Worm (Caenorhabditis elegans): ENCODE data around the gene cyp-13A5.

ce11 chrII:9793197-9793596 is 7.0 kb downstream of the cyp-13A5 start, which contains the start of gene cyp-13A3:
- TF ChIP-seq snpc-4 (tag; optimal IDR thresholded peaks at IDR 0.05) = no peak
- TF ChIP-seq nhr-12 (tag; optimal IDR thresholded peaks at IDR 0.05) = no peak
- no peak for TF ChIP-seq lin-13 (tag; optimal IDR thresholded peaks at IDR 0.05)
- TF ChIP-seq nhr-76 (tag; optimal IDR thresholded peaks at IDR 0.05) = no peak
- no peak for TF ChIP-seq lsy-2 (tag; optimal IDR thresholded peaks at IDR 0.05)
- TF ChIP-seq hlh-1 (tag; optimal IDR thresholded peaks at IDR 0.05) = no peak
- TF ChIP-seq elt-1 (tag; optimal IDR thresholded peaks at IDR 0.05; ENCODE audit: borderline replicate concordance, insufficient read depth) = no peak
- no peak for TF ChIP-seq pha-4 (tag; optimal IDR thresholded peaks at IDR 0.05)
- TF ChIP-seq drap-1 (GFP tag; optimal IDR thresholded peaks at IDR 0.05) = no peak
- no peak for TF ChIP-seq unc-39 (tag; optimal IDR thresholded peaks at IDR 0.05)
- no peak for TF ChIP-seq elt-3 (tag; optimal IDR thresholded peaks at IDR 0.05)
- TF ChIP-seq mls-2 (tag; optimal IDR thresholded peaks at IDR 0.05) = no peak
- no peak for TF ChIP-seq sptf-1 (tag; optimal IDR thresholded peaks at IDR 0.05)
- no peak for TF ChIP-seq mab-5 (tag; optimal IDR thresholded peaks at IDR 0.05)
